Worm (Caenorhabditis elegans): ENCODE results near the gene rpn-11.
"Not testable (repeated sequence)": the region's sequence is repeated elsewhere in the genome, so short reads cannot be mapped to it uniquely, and the experiment has no call there.

Gene rpn-11

ce11 chrII:4049672-4050071 lies 5.3 kb upstream of the rpn-11 start:
- TF ChIP-seq zfp-3 (GFP tag; conservative IDR thresholded peaks at IDR 0.05): peak; percentile 60; the same call in 1 of the 2 replicates
- TF ChIP-seq ZK337.2 (GFP tag; IDR thresholded peaks at IDR 0.05): peak; percentile 76; the same call in 1 of the 2 replicates
- TF ChIP-seq rbr-2 (tag; optimal IDR thresholded peaks at IDR 0.05): peak; percentile 31
- peak; percentile 21 for TF ChIP-seq mes-2 (tag; optimal IDR thresholded peaks at IDR 0.05; ENCODE audit: poor library complexity, severe bottlenecking)
- TF ChIP-seq lsy-2 (tag; optimal IDR thresholded peaks at IDR 0.05): peak in 1 of 2 experiments; percentile 78
- peak in 1 of 2 experiments; percentile 29 for TF ChIP-seq hif-1 (tag; optimal IDR thresholded peaks at IDR 0.05)
- peak; percentile 49 for TF ChIP-seq T20F7.1 (GFP tag; optimal IDR thresholded peaks at IDR 0.05)
- peak; percentile 85 for TF ChIP-seq dmd-6 (GFP tag; IDR thresholded peaks at IDR 0.05)
- 0 out of 2 replicates have a peak, but pooled peaks have one; percentile 62 for TF ChIP-seq php-3 (GFP tag; IDR thresholded peaks at IDR 0.05)
- TF ChIP-seq D1046.2 (GFP tag; IDR thresholded peaks at IDR 0.05): peak; percentile 51; the same call in 1 of the 2 replicates
- TF ChIP-seq lin-29 (GFP tag; IDR thresholded peaks at IDR 0.05): 0 out of 2 replicates have a peak, but pooled peaks have one; percentile 55
- peak; percentile 24; the same call in 1 of the 2 replicates for TF ChIP-seq T26A8.4 (GFP tag; IDR thresholded peaks at IDR 0.05)
- TF ChIP-seq dpl-1 (GFP tag; optimal IDR thresholded peaks at IDR 0.05): peak; percentile 37
- peak; percentile 26 for TF ChIP-seq hlh-30 (tag; optimal IDR thresholded peaks at IDR 0.05; ENCODE audit: insufficient read depth)
- TF ChIP-seq tra-1 (GFP tag; IDR thresholded peaks at IDR 0.05): peak; percentile 57; the same call in 1 of the 2 replicates
- TF ChIP-seq set-16 (GFP tag; IDR thresholded peaks at IDR 0.05): peak; percentile 39; the same call in 1 of the 2 replicates
- peak; percentile 60; the same call in 1 of the 2 replicates for TF ChIP-seq madf-9 (GFP tag; conservative IDR thresholded peaks at IDR 0.05)
- peak; percentile 46 for TF ChIP-seq hmg-1.1 (GFP tag; IDR thresholded peaks at IDR 0.05)
- peak in 1 of 2 experiments; percentile 58 for TF ChIP-seq mdl-1 (tag; optimal IDR thresholded peaks at IDR 0.05)
- 0 out of 2 replicates have a peak, but pooled peaks have one; percentile 15 for TF ChIP-seq vab-7 (GFP tag; IDR thresholded peaks at IDR 0.05)
- TF ChIP-seq hlh-11 (tag; optimal IDR thresholded peaks at IDR 0.05): peak; percentile 35
- TF ChIP-seq nhr-42 (GFP tag; IDR thresholded peaks at IDR 0.05): peak; percentile 72; the same call in 1 of the 2 replicates
- peak; percentile 52; the same call in 1 of the 2 replicates for TF ChIP-seq ceh-44 (GFP tag; IDR thresholded peaks at IDR 0.05)
- peak; percentile 42; the same call in 1 of the 2 replicates for TF ChIP-seq pha-4 (GFP tag; IDR thresholded peaks at IDR 0.05)
- TF ChIP-seq pha-4 (tag; optimal IDR thresholded peaks at IDR 0.05): not testable (repeated sequence)
- TF ChIP-seq dve-1 (tag; optimal IDR thresholded peaks at IDR 0.05; ENCODE audit: insufficient read depth): peak; percentile 11
- peak; percentile 87 for TF ChIP-seq dmd-9 (GFP tag; IDR thresholded peaks at IDR 0.05)
- peak; percentile 77 for TF ChIP-seq lin-38 (GFP tag; IDR thresholded peaks at IDR 0.05)
- TF ChIP-seq aha-1 (tag): peak; percentile 79

ce11 chrII:4047839-4048440 lies 3.6 kb upstream of the rpn-11 start:
- TF ChIP-seq madf-9 (GFP tag; conservative IDR thresholded peaks at IDR 0.05) (peak; percentile 98), dmd-9 (GFP tag; IDR thresholded peaks at IDR 0.05) (peak; percentile 100), lim-7 (GFP tag; IDR thresholded peaks at IDR 0.05) (peak; percentile 69), daf-19 (GFP tag; conservative IDR thresholded peaks at IDR 0.05) (peak; percentile 82), nhr-42 (GFP tag; IDR thresholded peaks at IDR 0.05) (peak; percentile 99), nhr-48 (tag; optimal IDR thresholded peaks at IDR 0.05) (peak; percentile 40), dmd-6 (GFP tag; IDR thresholded peaks at IDR 0.05) (peak; percentile 99), ZK337.2 (GFP tag; IDR thresholded peaks at IDR 0.05) (peak; percentile 99), lin-38 (GFP tag; IDR thresholded peaks at IDR 0.05) (peak; percentile 98), saeg-2 (GFP tag; IDR thresholded peaks at IDR 0.05) (peak; percentile 96), zfp-2 (tag; optimal IDR thresholded peaks at IDR 0.05) (peak; percentile 45), T26A8.4 (GFP tag; IDR thresholded peaks at IDR 0.05) (peak; percentile 99), mes-2 (tag; optimal IDR thresholded peaks at IDR 0.05; ENCODE audit: poor library complexity, severe bottlenecking) (peak; percentile 86), T20F7.1 (GFP tag; optimal IDR thresholded peaks at IDR 0.05) (peak; percentile 84), zfp-3 (GFP tag; conservative IDR thresholded peaks at IDR 0.05) (peak; percentile 100), lin-29 (GFP tag; IDR thresholded peaks at IDR 0.05) (peak; percentile 99), mep-1 (tag; optimal IDR thresholded peaks at IDR 0.05) (peak; percentile 28), F10B5.3 (tag; optimal IDR thresholded peaks at IDR 0.05) (peak; percentile 36), dpl-1 (GFP tag; optimal IDR thresholded peaks at IDR 0.05) (peak; percentile 35), snpc-1.2 (GFP tag; IDR thresholded peaks at IDR 0.05) (peak; percentile 83), daf-8 (GFP tag; IDR thresholded peaks at IDR 0.05) (peak; percentile 75; the same call in 1 of the 2 replicates), dmd-8 (GFP tag; IDR thresholded peaks at IDR 0.05) (peak; percentile 75; the same call in 1 of the 2 replicates), nhr-41 (GFP tag; IDR thresholded peaks at IDR 0.05) (peak; percentile 98), egl-43 (GFP tag; IDR thresholded peaks at IDR 0.05) (peak; percentile 93), duxl-1 (tag; optimal IDR thresholded peaks at IDR 0.05; ENCODE audit: poor library complexity) (peak; percentile 69), hmg-1.1 (GFP tag; IDR thresholded peaks at IDR 0.05) (peak; percentile 98), Y75B8A.6 (GFP tag; IDR thresholded peaks at IDR 0.05) (peak; percentile 98), ctbp-1 (GFP tag; IDR thresholded peaks at IDR 0.05) (peak; percentile 93), lsy-2 (tag; optimal IDR thresholded peaks at IDR 0.05) (peak; percentile 48 to 74)

All from whole organism, L4 larva.